Fruit fly (Drosophila melanogaster) whole organism, adult: ENCODE data around the gene CG4572.

ENCODE experiments used
- CG11617 ChIP-seq: fragments of 200-800 bp; sonication (Bioruptor generic); optimal IDR thresholded peaks from 2 replicates; lab custom pipeline; 2017; ENCODE audit warnings: mild to moderate bottlenecking, missing biosample characterization, missing genetic modification reagents, missing genetic modification characterization
- CG12768 ChIP-seq: fragments of 200-800 bp; sonication (Bioruptor generic); optimal IDR thresholded peaks from 2 replicates; lab custom pipeline; 2017; ENCODE audit warnings: missing biosample characterization, missing genetic modification characterization, mild to moderate bottlenecking, moderate library complexity, missing genetic modification reagents
- CG14711 ChIP-seq: fragments of 200-800 bp; sonication (Bioruptor generic); optimal IDR thresholded peaks from 2 replicates; lab custom pipeline; 2018; ENCODE audit warnings: missing biosample characterization, mild to moderate bottlenecking, missing genetic modification characterization, moderate library complexity
- CG1620 ChIP-seq: fragments of 200-800 bp; sonication (Bioruptor generic); optimal IDR thresholded peaks from 2 replicates; lab custom pipeline; 2016; ENCODE audit warnings: missing biosample characterization, missing genetic modification characterization
- CG33017 ChIP-seq: fragments of 200-800 bp; sonication (Bioruptor generic); optimal IDR thresholded peaks from 2 replicates; lab custom pipeline; 2018; ENCODE audit warnings: missing biosample characterization, mild to moderate bottlenecking, missing genetic modification characterization, moderate library complexity
- CG5204 ChIP-seq: fragments of 200-800 bp; sonication (Bioruptor generic); optimal IDR thresholded peaks from 2 replicates; lab custom pipeline; 2016; ENCODE audit warnings: missing biosample characterization, missing genetic modification characterization
- CG7045 ChIP-seq: fragments of 200-800 bp; sonication (Bioruptor generic); optimal IDR thresholded peaks from 2 replicates; lab custom pipeline; 2017; ENCODE audit warnings: missing biosample characterization, mild to moderate bottlenecking, missing genetic modification characterization
- CG7101 ChIP-seq: fragments of 200-800 bp; sonication (Bioruptor generic); optimal IDR thresholded peaks from 2 replicates; lab custom pipeline; 2018; ENCODE audit warnings: missing biosample characterization, mild to moderate bottlenecking, missing genetic modification characterization, moderate library complexity
- Clk ChIP-seq: fragments of 200-800 bp; sonication (Bioruptor generic); optimal IDR thresholded peaks from 2 replicates; lab custom pipeline; 2017; ENCODE audit warnings: missing biosample characterization, missing genetic modification characterization
- Crg-1 ChIP-seq: fragments of 200-800 bp; sonication (Bioruptor generic); optimal IDR thresholded peaks from 2 replicates; lab custom pipeline; 2016; ENCODE audit warnings: missing biosample characterization, missing genetic modification characterization
- Hr96 ChIP-seq: fragments of 200-800 bp; sonication (Bioruptor generic); optimal IDR thresholded peaks from 2 replicates; lab custom pipeline; 2016; ENCODE audit warnings: missing biosample characterization, missing genetic modification characterization
- Mnt ChIP-seq: fragments of 200-800 bp; sonication (Bioruptor generic); optimal IDR thresholded peaks from 2 replicates; lab custom pipeline; 2016; ENCODE audit warnings: missing biosample characterization, mild to moderate bottlenecking, missing genetic modification characterization
- bab1 ChIP-seq: fragments of 200-800 bp; sonication (Bioruptor generic); optimal IDR thresholded peaks from 3 replicates; lab custom pipeline; 2019; ENCODE audit warnings: missing biosample characterization, mild to moderate bottlenecking, missing genetic modification characterization, moderate library complexity
- cic ChIP-seq: fragments of 200-800 bp; sonication (Bioruptor generic); optimal IDR thresholded peaks from 2 replicates; lab custom pipeline; 2017; ENCODE audit warnings: missing biosample characterization, mild to moderate bottlenecking, missing genetic modification characterization, moderate library complexity
- cnc ChIP-seq, 2 experiments: fragments of >200 bp; optimal IDR thresholded peaks; 2 replicates each; lab custom pipeline; 2017
- kay ChIP-seq: fragments of 200-800 bp; sonication (Bioruptor generic); peaks from one replicate; lab custom pipeline; 2016; ENCODE audit warnings: missing biosample characterization, missing genetic modification characterization, borderline replicate concordance
- ovo ChIP-seq: fragments of 200-800 bp; sonication (Bioruptor generic); optimal IDR thresholded peaks from 2 replicates; lab custom pipeline; 2016; ENCODE audit warnings: missing biosample characterization, missing genetic modification characterization
- pad ChIP-seq: fragments of 200-800 bp; sonication (Bioruptor generic); optimal IDR thresholded peaks from 3 replicates; lab custom pipeline; 2017; ENCODE audit warnings: missing biosample characterization, missing genetic modification characterization, mild to moderate bottlenecking, moderate library complexity, missing genetic modification reagents
- tj ChIP-seq: fragments of 200-800 bp; sonication (Bioruptor generic); optimal IDR thresholded peaks from 3 replicates; lab custom pipeline; 2017; ENCODE audit warnings: missing biosample characterization, mild to moderate bottlenecking, missing genetic modification characterization, moderate library complexity
- toe ChIP-seq: fragments of 200-800 bp; sonication (Bioruptor generic); optimal IDR thresholded peaks from 2 replicates; lab custom pipeline; 2016; ENCODE audit warnings: missing biosample characterization, missing genetic modification characterization

CG4572 gene

dm6 chr3R:19875118-19875887 lies 11.1 kb upstream of the CG4572 start, which contains the start of gene Mrp5:
Mrp5 (minus strand) TSS chr3R:19875678.
- no peak for TF ChIP-seq Clk
- no peak for TF ChIP-seq cnc (optimal IDR thresholded peaks at IDR 0.05; lab: Kevin White, UChicago)
- TF ChIP-seq CG7045 (GFP tag; lab: Kevin White, UChicago): no peak
- TF ChIP-seq pad (GFP tag; lab: Kevin White, UChicago): peak; percentile 42
- peak; percentile 56 for TF ChIP-seq CG12768 (GFP tag; lab: Kevin White, UChicago)
- peak; percentile 30 for TF ChIP-seq Hr96 (GFP tag; lab: Kevin White, UChicago)
- TF ChIP-seq cic: peak; percentile 61
- TF ChIP-seq CG14711 (tag; lab: Kevin White, UChicago): no peak

- peak; percentile 2 for TF ChIP-seq Mnt (GFP tag; lab: Kevin White, UChicago)
- no peak for TF ChIP-seq CG33017 (tag; lab: Kevin White, UChicago)
- TF ChIP-seq cic: peak; percentile 90
- peak; percentile 8 for TF ChIP-seq Crg-1 (GFP tag; lab: Kevin White, UChicago)
Observed at dm6 chr3R:19873102-19873737, 9.0 kb upstream of the CG4572 start.

dm6 chr3R:19860996-19861719 lies 3.0 kb downstream of the CG4572 start, which contains the start of the genes Ire1 and Mrm2:
Ire1 (minus strand) TSS chr3R:19861291.
Mrm2 (plus strand) TSS chr3R:19861610.
- peak; percentile 94 for TF ChIP-seq toe (GFP tag; lab: Kevin White, UChicago)
- no peak for TF ChIP-seq kay (GFP tag; lab: Kevin White, UChicago)
- TF ChIP-seq Hr96 (GFP tag; lab: Kevin White, UChicago): peak; percentile 86
- TF ChIP-seq CG11617 (GFP tag; lab: Kevin White, UChicago): peak; percentile 78
- TF ChIP-seq CG5204: no peak
- TF ChIP-seq CG14711 (tag; lab: Kevin White, UChicago): peak; percentile 53
- peak; percentile 88 for TF ChIP-seq CG1620 (GFP tag; lab: Kevin White, UChicago)
- TF ChIP-seq CG7045 (GFP tag; lab: Kevin White, UChicago): peak; percentile 67
- TF ChIP-seq bab1 (GFP tag; lab: Kevin White, UChicago): peak; percentile 42
- TF ChIP-seq CG7101: peak; percentile 73
- peak; percentile 77 for TF ChIP-seq ovo (GFP tag; lab: Kevin White, UChicago)
- peak; percentile 13 for TF ChIP-seq cic
- peak; percentile 45 for TF ChIP-seq tj (GFP tag; lab: Kevin White, UChicago)
- TF ChIP-seq CG33017 (tag; lab: Kevin White, UChicago): peak; percentile 38
- peak; percentile 66 for TF ChIP-seq Crg-1 (GFP tag; lab: Kevin White, UChicago)
- peak; percentile 70 for TF ChIP-seq Clk
- no peak for TF ChIP-seq cnc (optimal IDR thresholded peaks at IDR 0.05; lab: Kevin White, UChicago)
- TF ChIP-seq Mnt (GFP tag; lab: Kevin White, UChicago): peak; percentile 59
- peak; percentile 61 for TF ChIP-seq pad (GFP tag; lab: Kevin White, UChicago)
- peak; percentile 67 for TF ChIP-seq CG12768 (GFP tag; lab: Kevin White, UChicago)

- TF ChIP-seq bab1 (GFP tag; lab: Kevin White, UChicago) (no peak), ovo (GFP tag; lab: Kevin White, UChicago) (peak; percentile 14), CG12768 (GFP tag; lab: Kevin White, UChicago) (peak; percentile 94), pad (GFP tag; lab: Kevin White, UChicago) (peak; percentile 7), Clk (no peak), CG5204 (no peak), Mnt (GFP tag; lab: Kevin White, UChicago) (peak; percentile 52), cic (peak; percentile 91), Crg-1 (GFP tag; lab: Kevin White, UChicago) (no peak), tj (GFP tag; lab: Kevin White, UChicago) (no peak), CG1620 (GFP tag; lab: Kevin White, UChicago) (peak; percentile 16), Hr96 (GFP tag; lab: Kevin White, UChicago) (peak; percentile 55), toe (GFP tag; lab: Kevin White, UChicago) (peak; percentile 42), CG11617 (GFP tag; lab: Kevin White, UChicago) (peak; percentile 62), cnc (optimal IDR thresholded peaks at IDR 0.05; lab: Kevin White, UChicago) (no peak), CG7045 (GFP tag; lab: Kevin White, UChicago) (peak; percentile 54)
Observed at dm6 chr3R:19859370-19860033, 4.7 kb downstream of the CG4572 start.

- TF ChIP-seq bab1 (GFP tag; lab: Kevin White, UChicago): no peak
- no peak for TF ChIP-seq Crg-1 (GFP tag; lab: Kevin White, UChicago)
- peak in 1 of 2 experiments; percentile 4 for TF ChIP-seq cnc (optimal IDR thresholded peaks at IDR 0.05; lab: Kevin White, UChicago)
Observed at dm6 chr3R:19858944-19859343, 5.2 kb downstream of the CG4572 start.
